Fruit fly (Drosophila melanogaster): ENCODE results near the gene msi.

msi gene

dm6 chr3R:25550428-25550827 lies 34.5 kb downstream of the msi start (continued):
- no peak for TF ChIP-seq CG12769 (tag; optimal IDR thresholded peaks at IDR 0.05)
- no peak for TF ChIP-seq HHEX (GFP tag; optimal IDR thresholded peaks at IDR 0.05)
- TF ChIP-seq sd (tag; optimal IDR thresholded peaks at IDR 0.05), result peak; percentile 33
- no peak for TF ChIP-seq Opbp (GFP tag; IDR thresholded peaks at IDR 0.05; ENCODE audit: partially characterized antibody)
- TF ChIP-seq kah (GFP tag; optimal IDR thresholded peaks at IDR 0.05), result no peak
- no peak for TF ChIP-seq CG31441 (GFP tag; IDR thresholded peaks at IDR 0.05)
- no peak for TF ChIP-seq CG7963 (GFP tag; IDR thresholded peaks at IDR 0.05; ENCODE audit: partially characterized antibody)
- TF ChIP-seq CG8388 (GFP tag; optimal IDR thresholded peaks at IDR 0.05), result no peak
- peak; percentile 34 for TF ChIP-seq gsb-n (tag; optimal IDR thresholded peaks at IDR 0.05)
- no peak for TF ChIP-seq Mad (GFP tag; optimal IDR thresholded peaks at IDR 0.05)
- no peak for TF ChIP-seq CG3847 (GFP tag; IDR thresholded peaks at IDR 0.05)
- TF ChIP-seq CG17361 (GFP tag; IDR thresholded peaks at IDR 0.05), result no peak
- TF ChIP-seq chinmo (GFP tag; IDR thresholded peaks at IDR 0.05; ENCODE audit: partially characterized antibody), result 0 out of 4 replicates have a peak, but pooled peaks have one; percentile 25
- no peak for TF ChIP-seq Meics (GFP tag; optimal IDR thresholded peaks at IDR 0.05)
- no peak for TF ChIP-seq CG13775 (GFP tag; optimal IDR thresholded peaks at IDR 0.05)
- no peak for TF ChIP-seq CG6689 (GFP tag; IDR thresholded peaks at IDR 0.05)
- no peak for TF ChIP-seq NfI (GFP tag; optimal IDR thresholded peaks at IDR 0.05)
- no peak for TF ChIP-seq Lpt (GFP tag; optimal IDR thresholded peaks at IDR 0.05)
- no peak for TF ChIP-seq CG18599 (GFP tag; optimal IDR thresholded peaks at IDR 0.05)
- TF ChIP-seq CG10654 (GFP tag; optimal IDR thresholded peaks at IDR 0.05), result no peak
- no peak for TF ChIP-seq HLHmδ (GFP tag; optimal IDR thresholded peaks at IDR 0.05)
- TF ChIP-seq NK7.1 (GFP tag; optimal IDR thresholded peaks at IDR 0.05), result no peak
- TF ChIP-seq pum (GFP tag; optimal IDR thresholded peaks at IDR 0.05), result no peak
- no peak for TF ChIP-seq CG12104 (GFP tag; optimal IDR thresholded peaks at IDR 0.05)
- peak; percentile 69 for TF ChIP-seq oc (tag; optimal IDR thresholded peaks at IDR 0.05)
- no peak for TF ChIP-seq CG2875 (GFP tag; optimal IDR thresholded peaks at IDR 0.05)
- no peak for TF ChIP-seq jumu (GFP tag; optimal IDR thresholded peaks at IDR 0.05)
- no peak for TF ChIP-seq z (GFP tag; IDR thresholded peaks at IDR 0.05)
- no peak for TF ChIP-seq her (GFP tag; optimal IDR thresholded peaks at IDR 0.05)
- peak; percentile 37; the same call in 1 of the 2 replicates for TF ChIP-seq vvl (GFP tag; IDR thresholded peaks at IDR 0.05)
- TF ChIP-seq CG11398 (GFP tag; optimal IDR thresholded peaks at IDR 0.05), result no peak
- no peak for TF ChIP-seq mld (GFP tag; IDR thresholded peaks at IDR 0.05; ENCODE audit: partially characterized antibody)
- TF ChIP-seq row (GFP tag; IDR thresholded peaks at IDR 0.05), result no peak
- TF ChIP-seq cg (GFP tag; optimal IDR thresholded peaks at IDR 0.05), result no peak
- no peak for TF ChIP-seq Hr78 (GFP tag; optimal IDR thresholded peaks at IDR 0.05)
- TF ChIP-seq yki (optimal IDR thresholded peaks at IDR 0.05), result no peak
- TF ChIP-seq ap (GFP tag; IDR thresholded peaks at IDR 0.05), result no peak
- TF ChIP-seq CG12659 (GFP tag; optimal IDR thresholded peaks at IDR 0.05), result no peak

- TF ChIP-seq CG1233 (GFP tag; optimal IDR thresholded peaks at IDR 0.05), result no peak
- TF ChIP-seq Elba2 (GFP tag; optimal IDR thresholded peaks at IDR 0.05), result no peak
- TF ChIP-seq Hr78 (GFP tag; optimal IDR thresholded peaks at IDR 0.05), result no peak
- peak; percentile 29 for TF ChIP-seq Sox102F (GFP tag; optimal IDR thresholded peaks at IDR 0.05)
- TF ChIP-seq peb (GFP tag; IDR thresholded peaks at IDR 0.05), result no peak
- TF ChIP-seq Hand (GFP tag; optimal IDR thresholded peaks at IDR 0.05), result no peak
- no peak for TF ChIP-seq CG10462 (GFP tag; optimal IDR thresholded peaks at IDR 0.05)
- no peak for TF ChIP-seq Opbp (GFP tag; IDR thresholded peaks at IDR 0.05; ENCODE audit: partially characterized antibody)
- no peak for TF ChIP-seq NFAT (GFP tag; IDR thresholded peaks at IDR 0.05)
- TF ChIP-seq Ets65A (GFP tag), result peak; percentile 14
- TF ChIP-seq dan (GFP tag; IDR thresholded peaks at IDR 0.05), result no peak
- TF ChIP-seq kah (GFP tag; optimal IDR thresholded peaks at IDR 0.05), result no peak
- TF ChIP-seq CG6683 (GFP tag; optimal IDR thresholded peaks at IDR 0.05), result no peak
- no peak for TF ChIP-seq CkIIα-i1 (GFP tag; IDR thresholded peaks at IDR 0.05)
- TF ChIP-seq CG7745 (tag; optimal IDR thresholded peaks at IDR 0.05), result no peak
- peak in 1 of 2 experiments; percentile 16 for TF ChIP-seq Hr51 (GFP tag; optimal IDR thresholded peaks at IDR 0.05)
- no peak for TF ChIP-seq mam (GFP tag; optimal IDR thresholded peaks at IDR 0.05)
- TF ChIP-seq wor (GFP tag; IDR thresholded peaks at IDR 0.05), result no peak
Observed at dm6 chr3R:25552181-25552580, 36.3 kb downstream of the msi start.
